Worm (Caenorhabditis elegans) whole organism, L3 larva: ENCODE data around the gene cho-1.

Experiments
- elt-3 ChIP-seq, 3 experiments: fragments of 150-350 bp in 1 of 3; sonication (generic microtip) in 2 of 3; optimal IDR thresholded peaks; 2 replicates in 2 of 3; 4 replicates in 1 of 3; lab custom pipeline; 2014 to 2017; ENCODE audit warnings: missing biosample characterization in 3 of 3, missing genetic modification characterization in 3 of 3
- nfya-1 ChIP-seq: sonication (generic microtip); optimal IDR thresholded peaks from 2 replicates; lab custom pipeline; 2017; ENCODE audit warnings: missing genetic modification characterization, mild to moderate bottlenecking, missing compliant biosample characterization, antibody characterized with exemption, moderate library complexity; ENCODE audit not compliant: insufficient read depth
- nhr-12 ChIP-seq: fragments of 150-350 bp; optimal IDR thresholded peaks from 2 replicates; lab custom pipeline; 2014; ENCODE audit warnings: missing biosample characterization, missing genetic modification characterization
- snpc-4 ChIP-seq: fragments of 150-350 bp; optimal IDR thresholded peaks from 2 replicates; lab custom pipeline; 2014; ENCODE audit warnings: missing biosample characterization, missing genetic modification characterization
- tbx-2 ChIP-seq: sonication (generic microtip); optimal IDR thresholded peaks from 2 replicates; lab custom pipeline; 2016; ENCODE audit warnings: mild to moderate bottlenecking, missing genetic modification characterization, missing compliant biosample characterization

DNA sequence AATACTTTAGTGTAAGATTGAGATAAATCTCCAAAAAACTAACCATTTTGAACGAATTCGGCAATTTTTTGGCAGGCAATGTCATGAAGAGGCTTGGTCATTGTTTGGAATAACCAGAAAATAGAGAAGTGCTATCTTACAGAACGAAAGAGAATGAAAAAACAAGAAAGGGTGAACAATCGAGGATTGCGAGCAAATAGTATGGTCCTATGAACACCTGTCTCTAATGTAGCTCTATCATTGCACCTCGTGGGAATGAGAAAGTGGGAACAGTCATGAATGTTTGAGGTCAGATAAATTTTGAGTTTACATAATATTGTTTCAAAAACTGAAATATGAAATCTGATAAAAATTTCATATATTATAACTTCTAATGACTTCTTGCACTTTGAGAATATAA lies 17.1 kb downstream of the cho-1 start, which contains the start of gene C48D1.1:
- TF ChIP-seq tbx-2 (tag; lab: Kevin White, UChicago) (no peak), snpc-4 (tag; lab: Kevin White, UChicago) (no peak), nfya-1 (tag; lab: Kevin White, UChicago) (no peak), nhr-12 (tag; lab: Kevin White, UChicago) (no peak), elt-3 (tag; optimal IDR thresholded peaks at IDR 0.05; lab: Kevin White, UChicago) (no peak)
